Worm (Caenorhabditis elegans): Measurements from ENCODE around the gene T25E12.16.

- TF ChIP-seq tbx-11 (GFP tag; IDR thresholded peaks at IDR 0.05) (no peak), ets-7 (tag; optimal IDR thresholded peaks at IDR 0.05) (no peak), ama-1 (optimal IDR thresholded peaks at IDR 0.05) (no peak), ceh-13 (GFP tag; optimal IDR thresholded peaks at IDR 0.05) (no peak), tbx-37 (GFP tag; conservative IDR thresholded peaks at IDR 0.05) (no peak), B0310.2 (tag; optimal IDR thresholded peaks at IDR 0.05) (no peak), tra-4 (tag; optimal IDR thresholded peaks at IDR 0.05) (no peak), sea-1 (GFP tag; conservative IDR thresholded peaks at IDR 0.05) (no peak), ceh-36 (tag; optimal IDR thresholded peaks at IDR 0.05) (no peak), flt-1 (GFP tag; IDR thresholded peaks at IDR 0.05) (no peak), pes-1 (GFP tag; IDR thresholded peaks at IDR 0.05) (no peak), hnd-1 (tag; optimal IDR thresholded peaks at IDR 0.05) (no peak), hmbx-1 (tag; optimal IDR thresholded peaks at IDR 0.05) (no peak)
Measured at ce11 chrV:16747031-16747672, 13.6 kb upstream of the T25E12.16 start, which contains the start of gene dkf-2.
